Worm (Caenorhabditis elegans) whole organism, L4 larva: ENCODE results near the gene ruvb-2.

ENCODE experiments used
- F26F4.8 ChIP-seq: fragments of 200-800 bp; sonication (Bioruptor generic); conservative IDR thresholded peaks from 2 replicates; pipeline ENCODE4 v1.3.6; 2022; ENCODE audit warnings: missing genetic modification characterization, missing compliant biosample characterization
- T20F7.1 ChIP-seq: fragments of 200-800 bp; sonication (Bioruptor generic); optimal IDR thresholded peaks from 2 replicates; lab custom pipeline; 2018; ENCODE audit warnings: mild to moderate bottlenecking, missing genetic modification characterization, missing compliant biosample characterization
- Y105C5A.15 ChIP-seq: fragments of 200-800 bp; sonication (Bioruptor generic); IDR thresholded peaks from 2 replicates; pipeline ENCODE4 v1.3.6; 2022; ENCODE audit warnings: missing genetic modification characterization, missing compliant biosample characterization
- Y48G9A.11 ChIP-seq: fragments of 200-800 bp; sonication (Bioruptor generic); IDR thresholded peaks from 2 replicates; pipeline ENCODE4 v1.3.6; 2022; ENCODE audit warnings: missing genetic modification reagents, missing genetic modification characterization, missing compliant biosample characterization
- Y75B8A.6 ChIP-seq: fragments of 200-800 bp; sonication (Bioruptor generic); IDR thresholded peaks from 2 replicates; pipeline ENCODE4 v1.3.6; 2022; ENCODE audit warnings: missing genetic modification reagents, missing genetic modification characterization, missing compliant biosample characterization
- ama-1 ChIP-seq: fragments of 150-350 bp; optimal IDR thresholded peaks from 2 replicates; lab custom pipeline; 2014; ENCODE audit warnings: inconsistent platforms, mixed read lengths
- ceh-44 ChIP-seq: fragments of 200-800 bp; sonication (Bioruptor generic); IDR thresholded peaks from 2 replicates; pipeline ENCODE4 v1.3.6; 2022; ENCODE audit warnings: missing genetic modification reagents, missing genetic modification characterization, missing compliant biosample characterization
- ceh-62 ChIP-seq: sonication (generic microtip); optimal IDR thresholded peaks from 2 replicates; lab custom pipeline; 2017; ENCODE audit warnings: missing biosample characterization, missing genetic modification characterization
- ceh-82 ChIP-seq: sonication (generic microtip); optimal IDR thresholded peaks from 2 replicates; lab custom pipeline; 2017; ENCODE audit warnings: missing biosample characterization, missing genetic modification characterization
- ctbp-1 ChIP-seq: fragments of 200-800 bp; sonication (Bioruptor generic); IDR thresholded peaks from 2 replicates; pipeline ENCODE4 v1.3.6; 2022; ENCODE audit warnings: missing genetic modification reagents, missing genetic modification characterization, missing compliant biosample characterization
- daf-16 ChIP-seq, 3 experiments: sonication (generic microtip); optimal IDR thresholded peaks; 2 replicates each; lab custom pipeline; 2016 to 2017; ENCODE audit warnings: missing genetic modification characterization in 3 of 3, missing genetic modification reagents in 3 of 3, mild to moderate bottlenecking in 2 of 3, missing compliant biosample characterization in 2 of 3, missing biosample characterization in 1 of 3, moderate library complexity in 1 of 3
- duxl-1 ChIP-seq: sonication (generic microtip); optimal IDR thresholded peaks from 2 replicates; lab custom pipeline; 2016; ENCODE audit warnings: mild to moderate bottlenecking, missing genetic modification characterization, moderate library complexity, missing compliant biosample characterization; ENCODE audit not compliant: poor library complexity
- fkh-10 ChIP-seq: fragments of 150-350 bp; optimal IDR thresholded peaks from 2 replicates; lab custom pipeline; 2014; ENCODE audit warnings: missing biosample characterization, missing genetic modification reagents, missing genetic modification characterization
- fos-1 ChIP-seq: fragments of 150-350 bp; optimal IDR thresholded peaks from 2 replicates; lab custom pipeline; 2014; ENCODE audit warnings: missing biosample characterization, missing genetic modification characterization
- gei-8 ChIP-seq: fragments of 200-800 bp; sonication (Bioruptor generic); optimal IDR thresholded peaks from 2 replicates; lab custom pipeline; 2018; ENCODE audit warnings: mild to moderate bottlenecking, missing genetic modification characterization, missing compliant biosample characterization
- hlh-11 ChIP-seq: fragments of 200-800 bp; sonication (Bioruptor generic); optimal IDR thresholded peaks from 2 replicates; lab custom pipeline; 2018; ENCODE audit warnings: mild to moderate bottlenecking, missing genetic modification characterization, missing compliant biosample characterization
- lin-13 ChIP-seq: fragments of 150-350 bp; optimal IDR thresholded peaks from 2 replicates; lab custom pipeline; 2014; ENCODE audit warnings: missing biosample characterization, missing genetic modification reagents, missing genetic modification characterization
- lin-39 ChIP-seq: fragments of 150-350 bp; optimal IDR thresholded peaks from 2 replicates; lab custom pipeline; 2014; ENCODE audit warnings: missing biosample characterization, missing genetic modification reagents, missing genetic modification characterization
- lsy-2 ChIP-seq, 2 experiments: fragments of 150-350 bp in 1 of 2; sonication (generic microtip) in 1 of 2; optimal IDR thresholded peaks; 2 replicates each; lab custom pipeline; 2014 to 2017; ENCODE audit warnings: missing biosample characterization in 2 of 2, missing genetic modification characterization in 2 of 2
- madf-9 ChIP-seq: fragments of 200-800 bp; sonication (Bioruptor generic); conservative IDR thresholded peaks from 2 replicates; pipeline ENCODE4 v1.3.6; 2022; ENCODE audit warnings: missing genetic modification reagents, missing genetic modification characterization, missing compliant biosample characterization
- mdl-1 ChIP-seq, 2 experiments: fragments of 150-350 bp in 1 of 2; sonication (generic microtip) in 1 of 2; optimal IDR thresholded peaks; 2 replicates each; lab custom pipeline; 2014 to 2017; ENCODE audit warnings: missing biosample characterization in 2 of 2, missing genetic modification characterization in 2 of 2
- mes-2 ChIP-seq: sonication (generic microtip); optimal IDR thresholded peaks from 2 replicates; lab custom pipeline; 2016; ENCODE audit warnings: missing genotype, mild to moderate bottlenecking, missing genetic modification characterization, missing compliant biosample characterization; ENCODE audit not compliant: poor library complexity, severe bottlenecking
- nhr-10 ChIP-seq: fragments of 150-350 bp; optimal IDR thresholded peaks from 2 replicates; lab custom pipeline; 2014; ENCODE audit warnings: missing biosample characterization, missing genetic modification characterization
- nhr-237 ChIP-seq: sonication (generic microtip); optimal IDR thresholded peaks from 2 replicates; lab custom pipeline; 2017; ENCODE audit warnings: missing biosample characterization, missing genetic modification characterization
- nhr-25 ChIP-seq: sonication (generic microtip); optimal IDR thresholded peaks from 2 replicates; lab custom pipeline; 2017; ENCODE audit warnings: missing genetic modification characterization, mild to moderate bottlenecking, missing compliant biosample characterization, antibody characterized with exemption, moderate library complexity, borderline replicate concordance; ENCODE audit not compliant: insufficient read depth
- nhr-77 ChIP-seq: fragments of 150-350 bp; optimal IDR thresholded peaks from 2 replicates; lab custom pipeline; 2014; ENCODE audit warnings: missing biosample characterization, missing genetic modification characterization
- pha-4 ChIP-seq, 2 experiments: fragments of 150-350 bp in 1 of 2; fragments of 200-800 bp in 1 of 2; sonication (Bioruptor generic) in 1 of 2; IDR thresholded peaks in 1 of 2; optimal IDR thresholded peaks in 1 of 2; 2 replicates each; pipeline versions ENCODE4 v1.3.6 to Lab custom; 2014 to 2022; ENCODE audit warnings: missing genetic modification characterization in 2 of 2, missing genetic modification reagents in 2 of 2, missing biosample characterization in 1 of 2, missing compliant biosample characterization in 1 of 2
- sdz-12 ChIP-seq: fragments of 200-800 bp; sonication (Bioruptor generic); optimal IDR thresholded peaks from 2 replicates; lab custom pipeline; 2018; ENCODE audit warnings: mild to moderate bottlenecking, missing genetic modification characterization, missing compliant biosample characterization
- skn-1 ChIP-seq: fragments of 150-350 bp; optimal IDR thresholded peaks from 2 replicates; lab custom pipeline; 2014; ENCODE audit warnings: missing biosample characterization, missing genetic modification characterization
- snpc-4 ChIP-seq: fragments of 150-350 bp; optimal IDR thresholded peaks from 2 replicates; lab custom pipeline; 2014; ENCODE audit warnings: missing biosample characterization, missing genetic modification characterization
- spr-1 ChIP-seq: sonication (generic microtip); optimal IDR thresholded peaks from 2 replicates; lab custom pipeline; 2016; ENCODE audit warnings: mild to moderate bottlenecking, missing genetic modification characterization, missing compliant biosample characterization
- tag-97 ChIP-seq: fragments of 200-800 bp; sonication (Bioruptor generic); IDR thresholded peaks from 2 replicates; pipeline ENCODE4 v1.3.6; 2022; ENCODE audit warnings: missing genetic modification characterization, missing compliant biosample characterization
- unc-39 ChIP-seq: sonication (generic microtip); optimal IDR thresholded peaks from 2 replicates; lab custom pipeline; 2017; ENCODE audit warnings: missing biosample characterization, missing genetic modification characterization
- zfp-2 ChIP-seq: sonication (generic microtip); optimal IDR thresholded peaks from 2 replicates; lab custom pipeline; 2016; ENCODE audit warnings: mild to moderate bottlenecking, missing genetic modification characterization, missing compliant biosample characterization
- ztf-7 ChIP-seq: fragments of 150-350 bp; optimal IDR thresholded peaks from 2 replicates; lab custom pipeline; 2014; ENCODE audit warnings: missing biosample characterization, missing genetic modification characterization

The ruvb-2 gene

DNA sequence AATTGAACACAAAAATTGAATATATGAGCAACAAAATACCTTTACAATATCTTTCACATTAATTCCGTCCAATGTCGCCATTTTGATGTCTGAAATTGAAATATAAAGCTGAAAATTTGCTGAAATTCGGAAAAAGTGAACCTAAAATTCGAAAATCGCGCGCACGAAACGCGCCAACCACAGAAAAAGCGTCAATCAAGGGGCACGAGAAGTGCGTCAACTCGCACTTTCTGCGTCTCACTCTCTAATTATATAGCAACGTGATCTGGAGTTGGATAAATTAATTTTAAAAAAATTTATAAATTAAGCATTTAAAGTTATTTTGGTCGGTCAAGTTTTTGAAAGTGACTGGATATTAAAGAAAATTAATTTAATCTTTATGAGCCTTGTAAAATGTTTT is at the start of gene ruvb-2 (continued):
- TF ChIP-seq Y105C5A.15 (GFP tag; lab: Robert Waterston, UW) (no peak), T20F7.1 (GFP tag; lab: Kevin White, UChicago) (peak; percentile 83)

DNA sequence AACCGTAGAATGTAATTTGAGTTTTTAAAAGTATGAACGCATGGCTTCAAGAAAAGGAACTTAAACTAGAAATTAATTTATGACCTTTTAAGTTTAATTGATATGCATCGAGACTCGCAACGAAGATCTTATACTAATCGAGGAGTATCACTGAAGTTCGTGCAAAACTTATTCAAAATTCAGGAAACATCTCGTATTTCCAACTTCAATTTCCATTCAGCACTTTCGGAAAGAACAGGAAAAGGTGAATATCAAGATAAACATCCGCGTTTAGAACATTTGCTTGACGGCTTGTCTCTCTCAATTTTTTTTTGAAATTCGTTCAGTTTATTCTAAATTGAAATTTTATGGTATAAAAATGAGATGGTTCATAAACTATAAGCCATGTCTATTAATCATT is 46.0 kb upstream of the ruvb-2 start, which contains the start of gene ZK381.2:
ZK381.2 (plus strand) TSS at position 301 of the 400 bp plus-strand sequence.
- TF ChIP-seq mdl-1 (tag; optimal IDR thresholded peaks at IDR 0.05; lab: Kevin White, UChicago) (no peak), madf-9 (GFP tag; lab: Robert Waterston, UW) (no peak), nhr-10 (tag; lab: Kevin White, UChicago) (no peak)
- TF ChIP-seq, all 104 proteins: peak for 0

DNA sequence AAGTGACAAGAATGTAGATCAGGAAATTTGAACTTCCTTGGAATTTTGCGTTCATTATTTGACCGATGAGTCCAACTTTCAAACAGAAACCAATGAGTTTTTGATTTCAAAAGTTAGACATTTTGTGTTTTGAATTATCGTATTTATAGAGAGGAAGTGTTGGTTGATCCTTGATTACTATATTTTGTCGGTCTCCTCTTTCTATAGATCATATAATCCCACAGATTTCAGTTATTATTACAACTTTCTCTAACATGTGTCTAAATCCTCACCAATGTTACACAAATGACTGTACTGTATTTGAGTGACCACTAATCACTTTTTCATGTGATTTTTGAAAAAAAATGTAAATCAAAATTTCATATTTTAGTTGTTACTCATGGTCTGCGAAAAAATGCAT is 45.3 kb upstream of the ruvb-2 start, which contains the start of gene B0478.3:
B0478.3 (minus strand) TSS at position 101 of the 400 bp plus-strand sequence.
- TF ChIP-seq nhr-77 (tag; lab: Kevin White, UChicago) (no peak), ama-1 (lab: Kevin White, UChicago) (no peak), lsy-2 (tag; optimal IDR thresholded peaks at IDR 0.05; lab: Kevin White, UChicago) (no peak), Y48G9A.11 (GFP tag; lab: Robert Waterston, UW) (no peak), ceh-82 (tag; lab: Kevin White, UChicago) (no peak), gei-8 (no peak), nhr-25 (no peak), fos-1 (tag; lab: Kevin White, UChicago) (no peak), lin-13 (no peak), duxl-1 (tag; lab: Kevin White, UChicago) (no peak), sdz-12 (GFP tag; lab: Kevin White, UChicago) (no peak), tag-97 (GFP tag; lab: Robert Waterston, UW) (no peak), spr-1 (tag; lab: Kevin White, UChicago) (no peak), mes-2 (tag; lab: Kevin White, UChicago) (no peak), daf-16 (GFP tag; optimal IDR thresholded peaks at IDR 0.05; lab: Kevin White, UChicago) (no peak), daf-16 (tag; optimal IDR thresholded peaks at IDR 0.05; lab: Kevin White, UChicago) (no peak), ceh-44 (no peak), lin-39 (tag; lab: Kevin White, UChicago) (no peak), pha-4 (GFP tag; IDR thresholded peaks at IDR 0.05; lab: Robert Waterston, UW) (no peak), pha-4 (tag; optimal IDR thresholded peaks at IDR 0.05; lab: Kevin White, UChicago) (no peak), skn-1 (tag; lab: Kevin White, UChicago) (no peak)

DNA sequence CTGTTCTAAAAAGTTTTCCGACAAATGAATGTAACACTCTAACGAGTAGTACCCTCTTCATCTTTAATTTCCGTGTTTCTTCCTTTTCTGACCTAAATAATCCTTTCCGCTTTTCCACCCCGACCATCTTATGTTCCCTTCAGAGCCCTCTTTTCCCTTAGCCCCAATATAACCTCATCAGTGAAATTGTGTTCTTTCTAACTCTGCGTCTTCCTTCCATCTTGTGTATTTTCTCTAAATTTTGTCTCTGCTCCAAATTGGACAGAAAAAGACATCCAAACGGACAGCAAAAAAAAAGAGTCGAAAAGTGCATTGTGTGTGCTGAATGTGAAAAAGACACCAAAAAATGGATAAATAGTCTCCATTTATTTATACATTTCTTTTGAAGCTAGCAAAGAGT is 40.3 kb upstream of the ruvb-2 start:
- TF ChIP-seq hlh-11 (tag; lab: Kevin White, UChicago) (no peak), ceh-62 (no peak), zfp-2 (tag; lab: Kevin White, UChicago) (no peak), pha-4 (GFP tag; IDR thresholded peaks at IDR 0.05; lab: Robert Waterston, UW) (no peak), pha-4 (tag; optimal IDR thresholded peaks at IDR 0.05; lab: Kevin White, UChicago) (no peak), nhr-77 (tag; lab: Kevin White, UChicago) (no peak), unc-39 (tag; lab: Kevin White, UChicago) (no peak), F26F4.8 (GFP tag; lab: Robert Waterston, UW) (no peak), Y75B8A.6 (no peak), snpc-4 (no peak), ztf-7 (tag; lab: Kevin White, UChicago) (no peak), nhr-237 (no peak), mes-2 (tag; lab: Kevin White, UChicago) (no peak), lsy-2 (tag; optimal IDR thresholded peaks at IDR 0.05; lab: Kevin White, UChicago) (peak in 1 of 2 experiments; percentile 9), ctbp-1 (0 out of 2 replicates have a peak, but pooled peaks have one; percentile 29), skn-1 (tag; lab: Kevin White, UChicago) (no peak), fos-1 (tag; lab: Kevin White, UChicago) (no peak), fkh-10 (GFP tag; lab: Kevin White, UChicago) (no peak)
